Fruit fly (Drosophila melanogaster): Measurements from ENCODE around the gene Sry-delta.
A peak's percentile ranks its signal among the peaks of the same experiment; 100 is the strongest.

DNA sequence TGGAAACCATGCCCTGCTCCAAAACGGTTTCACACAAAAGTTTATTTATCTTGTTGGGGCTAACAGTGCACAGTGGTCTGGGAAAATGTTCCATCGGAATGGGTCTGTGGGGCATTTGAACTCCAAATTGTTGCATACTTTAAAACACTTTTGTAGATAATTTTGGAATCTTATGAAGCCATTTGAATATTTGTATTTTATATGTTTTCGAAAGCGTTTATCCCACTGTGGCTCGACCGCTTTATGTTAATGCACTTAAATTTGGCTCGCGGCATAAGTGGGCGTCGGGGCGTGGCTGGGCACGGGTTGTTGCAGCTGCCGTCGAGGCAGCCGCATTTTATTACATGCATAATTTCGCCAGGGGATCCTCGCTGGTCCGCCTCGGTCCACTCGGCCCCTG, 28.7 kb downstream of the Sry-delta start:
- no peak for TF ChIP-seq fd59A (GFP tag; optimal IDR thresholded peaks at IDR 0.05)
- peak; percentile 40 for TF ChIP-seq cyc (GFP tag; optimal IDR thresholded peaks at IDR 0.05)
- TF ChIP-seq Sox14 (GFP tag; optimal IDR thresholded peaks at IDR 0.05) = peak; percentile 7
- peak; percentile 35 for TF ChIP-seq CG6276 (GFP tag; optimal IDR thresholded peaks at IDR 0.05)
- TF ChIP-seq fkh (GFP tag; optimal IDR thresholded peaks at IDR 0.05) = no peak
- TF ChIP-seq CG34406 (GFP tag; optimal IDR thresholded peaks at IDR 0.05) = peak; percentile 5
- TF ChIP-seq CG3919 (GFP tag; optimal IDR thresholded peaks at IDR 0.05) = peak; percentile 43
- TF ChIP-seq dsx (GFP tag; optimal IDR thresholded peaks at IDR 0.05; ENCODE audit: poor library complexity, severe bottlenecking) = no peak
- TF ChIP-seq Blimp-1 (GFP tag; optimal IDR thresholded peaks at IDR 0.05) = no peak

Data from whole organism, prepupa.